Worm (Caenorhabditis elegans) whole organism, young adult: ENCODE results near the gene C37C3.2.

Experiments used
- ceh-91 ChIP-seq: fragments of 200-800 bp; sonication (Bioruptor generic); IDR thresholded peaks from 2 replicates; pipeline ENCODE4 v1.3.6; 2022; ENCODE audit warnings: missing genetic modification reagents, missing genetic modification characterization, missing compliant biosample characterization
- die-1 ChIP-seq: sonication (generic microtip); optimal IDR thresholded peaks from 2 replicates; lab custom pipeline; 2016; ENCODE audit warnings: missing genotype, mild to moderate bottlenecking, missing genetic modification characterization, missing compliant biosample characterization
- gei-17 ChIP-seq: fragments of 200-800 bp; sonication (Bioruptor generic); optimal IDR thresholded peaks from 2 replicates; lab custom pipeline; 2018; ENCODE audit warnings: mild to moderate bottlenecking, missing genetic modification characterization, missing compliant biosample characterization
- him-1 ChIP-seq: sonication (generic microtip); optimal IDR thresholded peaks from 2 replicates; lab custom pipeline; 2016; ENCODE audit warnings: missing genotype, missing genetic modification reagents, missing genetic modification characterization, missing compliant biosample characterization
- hmg-20 ChIP-seq: fragments of 200-800 bp; sonication (Bioruptor generic); IDR thresholded peaks from 2 replicates; pipeline ENCODE4 v1.3.6; 2022; ENCODE audit warnings: missing genetic modification reagents, missing genetic modification characterization, missing compliant biosample characterization
- hsf-1 ChIP-seq: fragments of 200-800 bp; sonication (Bioruptor generic); IDR thresholded peaks from 2 replicates; pipeline ENCODE4 v1.3.6; 2022; ENCODE audit warnings: missing genetic modification reagents, missing genetic modification characterization, missing compliant biosample characterization
- nfya-2 ChIP-seq: fragments of 200-800 bp; sonication (Bioruptor generic); IDR thresholded peaks from 2 replicates; pipeline ENCODE4 v1.3.6; 2022; ENCODE audit warnings: missing genetic modification reagents, missing genetic modification characterization, missing compliant biosample characterization
- pha-4 ChIP-seq: fragments of 150-350 bp; sonication (generic microtip); optimal IDR thresholded peaks from 2 replicates; lab custom pipeline; 2014; ENCODE audit warnings: missing biosample characterization, missing genetic modification reagents, missing genetic modification characterization
- snpc-4 ChIP-seq, 5 experiments: fragments of 150-350 bp in 1 of 5; sonication (generic microtip) in 4 of 5; optimal IDR thresholded peaks; 2 replicates each; lab custom pipeline; 2014 to 2018; ENCODE audit warnings: missing genetic modification characterization in 5 of 5, missing biosample characterization in 3 of 5, antibody characterized with exemption in 2 of 5, mild to moderate bottlenecking in 2 of 5, missing compliant biosample characterization in 2 of 5, missing genotype in 2 of 5, moderate library complexity in 2 of 5, missing genetic modification reagents in 1 of 5
- unc-62 ChIP-seq: fragments of 150-350 bp; optimal IDR thresholded peaks from 2 replicates; lab custom pipeline; 2014; ENCODE audit warnings: missing biosample characterization, missing genetic modification reagents, missing genetic modification characterization

DNA sequence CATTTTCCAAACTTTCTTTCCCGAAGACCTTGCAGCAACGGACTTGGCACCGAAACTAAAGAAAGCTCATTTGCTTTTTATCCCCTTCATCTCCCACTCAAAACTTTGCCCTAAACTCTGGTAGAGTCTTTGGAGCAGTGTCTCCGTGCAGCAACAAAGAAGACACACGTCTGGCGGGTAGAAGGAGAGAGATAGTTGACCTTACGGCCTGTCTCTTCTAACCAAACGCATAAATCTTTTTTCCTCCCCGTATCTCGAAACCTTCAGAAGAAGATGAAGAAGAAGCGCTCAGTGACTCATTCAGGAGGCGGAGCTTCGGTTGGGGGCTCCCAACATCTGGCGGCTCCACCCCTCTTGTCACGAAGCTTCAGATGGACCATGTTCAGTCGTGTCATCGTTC is 29.4 kb upstream of the C37C3.2 start:
- TF ChIP-seq unc-62 (no peak), ceh-91 (GFP tag; lab: Robert Waterston, UW) (no peak), pha-4 (no peak), die-1 (tag; lab: Kevin White, UChicago) (no peak), hmg-20 (GFP tag; lab: Robert Waterston, UW) (no peak), him-1 (tag; lab: Kevin White, UChicago) (no peak), nfya-2 (GFP tag; lab: Robert Waterston, UW) (no peak), gei-17 (GFP tag; lab: Kevin White, UChicago) (no peak), hsf-1 (GFP tag; lab: Robert Waterston, UW) (no peak), snpc-4 (GFP tag; optimal IDR thresholded peaks at IDR 0.05; lab: Kevin White, UChicago) (no peak), snpc-4 (tag; optimal IDR thresholded peaks at IDR 0.05; lab: Kevin White, UChicago) (no peak)
